Worm (Caenorhabditis elegans): ENCODE results near the gene his-42.

Gene his-42

ce11 chrII:13859847-13860246 lies 31.4 kb upstream of the his-42 start:
- no peak for TF ChIP-seq odd-2 (tag; optimal IDR thresholded peaks at IDR 0.05)
- no peak for TF ChIP-seq gmeb-2 (tag; optimal IDR thresholded peaks at IDR 0.05)
- TF ChIP-seq K02D7.2 (tag; optimal IDR thresholded peaks at IDR 0.05): no peak
- TF ChIP-seq elt-2 (tag; optimal IDR thresholded peaks at IDR 0.05): peak; percentile 52

- no peak for TF ChIP-seq sdc-2 (tag; optimal IDR thresholded peaks at IDR 0.05)
- no peak for TF ChIP-seq ceh-31 (tag; optimal IDR thresholded peaks at IDR 0.05)
- TF ChIP-seq che-1 (tag; optimal IDR thresholded peaks at IDR 0.05): no peak
- TF ChIP-seq sox-2 (GFP tag; IDR thresholded peaks at IDR 0.05): no peak
- TF ChIP-seq pat-9 (tag; optimal IDR thresholded peaks at IDR 0.05): no peak
- TF ChIP-seq Y22D7AL.16 (tag; optimal IDR thresholded peaks at IDR 0.05): no peak
- TF ChIP-seq madf-2 (tag; optimal IDR thresholded peaks at IDR 0.05): no peak
- TF ChIP-seq pros-1 (tag; optimal IDR thresholded peaks at IDR 0.05): no peak
- no peak for TF ChIP-seq ceh-34 (tag; optimal IDR thresholded peaks at IDR 0.05)
- no peak for TF ChIP-seq fkh-10 (GFP tag; optimal IDR thresholded peaks at IDR 0.05)
- no peak for TF ChIP-seq ceh-9 (tag; optimal IDR thresholded peaks at IDR 0.05)
- TF ChIP-seq ets-4 (tag; optimal IDR thresholded peaks at IDR 0.05): no peak
- no peak for TF ChIP-seq ceh-22 (tag; optimal IDR thresholded peaks at IDR 0.05)
- TF ChIP-seq odd-2 (tag; optimal IDR thresholded peaks at IDR 0.05): no peak
- no peak for TF ChIP-seq pqm-1 (tag; optimal IDR thresholded peaks at IDR 0.05)
- no peak for TF ChIP-seq ama-1 (optimal IDR thresholded peaks at IDR 0.05)
- no peak for TF ChIP-seq ceh-48 (tag; optimal IDR thresholded peaks at IDR 0.05)
- no peak for TF ChIP-seq ceh-30 (tag; optimal IDR thresholded peaks at IDR 0.05)
- no peak for TF ChIP-seq unc-3 (GFP tag; conservative IDR thresholded peaks at IDR 0.05)
- no peak for TF ChIP-seq unc-3 (tag; optimal IDR thresholded peaks at IDR 0.05)
Observed at ce11 chrII:13858352-13858751, 29.9 kb upstream of the his-42 start.

ce11 chrII:13855352-13855751 lies 26.9 kb upstream of the his-42 start:
- TF ChIP-seq pha-2 (tag; optimal IDR thresholded peaks at IDR 0.05) (no peak), ceh-34 (tag; optimal IDR thresholded peaks at IDR 0.05) (no peak), nfya-1 (tag; optimal IDR thresholded peaks at IDR 0.05) (peak; percentile 95), ttx-3 (tag; optimal IDR thresholded peaks at IDR 0.05) (no peak)

ce11 chrII:13852532-13853199 lies 24.2 kb upstream of the his-42 start:
- peak; percentile 30 for TF ChIP-seq elt-2 (tag; optimal IDR thresholded peaks at IDR 0.05)

- TF ChIP-seq hlh-8 (tag; optimal IDR thresholded peaks at IDR 0.05): no peak
- TF ChIP-seq tbx-7 (tag; optimal IDR thresholded peaks at IDR 0.05): no peak
- no peak for TF ChIP-seq ceh-18 (tag; optimal IDR thresholded peaks at IDR 0.05)
- TF ChIP-seq ref-2 (tag; optimal IDR thresholded peaks at IDR 0.05): no peak
- TF ChIP-seq sox-2 (GFP tag; IDR thresholded peaks at IDR 0.05): no peak
- TF ChIP-seq pros-1 (tag; optimal IDR thresholded peaks at IDR 0.05): no peak
- no peak for TF ChIP-seq odd-2 (tag; optimal IDR thresholded peaks at IDR 0.05)
- TF ChIP-seq ceh-45 (GFP tag; IDR thresholded peaks at IDR 0.05): no peak
- TF ChIP-seq F13H6.1 (tag; optimal IDR thresholded peaks at IDR 0.05): no peak
- TF ChIP-seq dve-1 (tag; optimal IDR thresholded peaks at IDR 0.05): no peak
Observed at ce11 chrII:13852004-13852403, 23.5 kb upstream of the his-42 start, which contains the start of gene F08G2.8. TSS of gene F08G2.8 (plus strand) at chrII:13852304.

- TF ChIP-seq hlh-8 (tag; optimal IDR thresholded peaks at IDR 0.05): no peak
- TF ChIP-seq ztf-16 (tag; optimal IDR thresholded peaks at IDR 0.05): no peak
Observed at ce11 chrII:13847366-13847765, 18.9 kb upstream of the his-42 start.

All from whole organism, late embryonic.